Worm (Caenorhabditis elegans): Measurements from ENCODE around the gene Y57G11B.8.

Gene Y57G11B.8

DNA sequence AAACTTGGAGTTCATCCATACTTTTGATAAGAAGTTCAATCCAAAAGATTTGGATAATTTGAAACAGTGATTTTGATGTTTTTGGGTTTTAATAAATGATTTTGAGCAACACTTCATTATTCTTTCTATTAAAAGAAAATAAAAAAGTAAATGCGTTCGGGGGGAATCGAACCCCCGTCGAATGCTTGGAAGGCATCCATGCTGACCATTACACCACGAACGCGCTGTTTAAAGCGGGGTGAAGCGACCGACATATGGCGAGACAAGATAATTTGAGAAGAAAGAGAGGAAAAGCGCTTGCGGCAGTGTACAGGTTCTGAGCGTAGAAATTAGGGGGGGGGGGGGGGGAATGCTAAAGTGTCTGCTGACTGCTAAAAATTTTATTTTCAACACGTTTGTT is 2.0 kb downstream of the Y57G11B.8 start (continued):
- TF ChIP-seq lin-29 (GFP tag; IDR thresholded peaks at IDR 0.05) (no peak), zfp-3 (GFP tag; conservative IDR thresholded peaks at IDR 0.05) (0 out of 2 replicates have a peak, but pooled peaks have one; percentile 32), spr-1 (tag; optimal IDR thresholded peaks at IDR 0.05) (peak; percentile 40), hlh-11 (tag; optimal IDR thresholded peaks at IDR 0.05) (no peak), ZK546.5 (tag; optimal IDR thresholded peaks at IDR 0.05) (no peak), ceh-32 (tag; optimal IDR thresholded peaks at IDR 0.05; ENCODE audit: poor library complexity) (no peak), mdl-1 (tag; optimal IDR thresholded peaks at IDR 0.05) (no peak), duxl-1 (tag; optimal IDR thresholded peaks at IDR 0.05; ENCODE audit: poor library complexity) (no peak), gei-8 (GFP tag; optimal IDR thresholded peaks at IDR 0.05) (peak; percentile 28), unc-130 (GFP tag; optimal IDR thresholded peaks at IDR 0.05) (peak; percentile 42), mxl-2 (GFP tag; conservative IDR thresholded peaks at IDR 0.05) (no peak), zip-2 (tag; optimal IDR thresholded peaks at IDR 0.05) (peak; percentile 5), ama-1 (optimal IDR thresholded peaks at IDR 0.05) (no peak), nhr-76 (tag; optimal IDR thresholded peaks at IDR 0.05) (no peak), unc-39 (tag; optimal IDR thresholded peaks at IDR 0.05) (no peak), ZK337.2 (GFP tag; IDR thresholded peaks at IDR 0.05) (0 out of 2 replicates have a peak, but pooled peaks have one; percentile 57), lir-3 (tag; optimal IDR thresholded peaks at IDR 0.05) (peak; percentile 51), hlh-30 (tag; optimal IDR thresholded peaks at IDR 0.05; ENCODE audit: insufficient read depth) (no peak), F44E2.7 (GFP tag; IDR thresholded peaks at IDR 0.05) (no peak), F49E8.2 (tag; optimal IDR thresholded peaks at IDR 0.05; ENCODE audit: borderline replicate concordance) (peak; percentile 25), ceh-44 (GFP tag; IDR thresholded peaks at IDR 0.05) (peak; percentile 78), D1046.2 (GFP tag; IDR thresholded peaks at IDR 0.05) (no peak), fkh-10 (GFP tag; optimal IDR thresholded peaks at IDR 0.05) (no peak), ces-1 (GFP tag; optimal IDR thresholded peaks at IDR 0.05) (no peak), mdt-29 (GFP tag; IDR thresholded peaks at IDR 0.05) (peak; percentile 73), daf-16 (GFP tag; optimal IDR thresholded peaks at IDR 0.05) (peak in 1 of 2 experiments; percentile 70), daf-16 (tag; optimal IDR thresholded peaks at IDR 0.05) (no peak), zfp-2 (tag; optimal IDR thresholded peaks at IDR 0.05) (no peak), php-3 (GFP tag; IDR thresholded peaks at IDR 0.05) (no peak; the same call in 1 of the 2 replicates), hmg-1.1 (GFP tag; IDR thresholded peaks at IDR 0.05) (no peak), F26F4.8 (GFP tag; conservative IDR thresholded peaks at IDR 0.05) (no peak; the same call in 1 of the 2 replicates), saeg-2 (GFP tag; IDR thresholded peaks at IDR 0.05) (no peak), aha-1 (tag) (peak; percentile 99), dmd-8 (GFP tag; IDR thresholded peaks at IDR 0.05) (no peak)

ce11 chrIV:14574282-14574869 is 4.1 kb downstream of the Y57G11B.8 start, which contains the start of the genes Y57G11B.3 and Y57G11B.5:
Gene Y57G11B.3, minus strand, starts transcription at chrIV:14574382.
Gene Y57G11B.5, plus strand, starts transcription at chrIV:14574819.
- TF ChIP-seq ama-1 (optimal IDR thresholded peaks at IDR 0.05), result no peak
- no peak for TF ChIP-seq F10B5.3 (tag; optimal IDR thresholded peaks at IDR 0.05)
- no peak for TF ChIP-seq arid-1 (GFP tag; conservative IDR thresholded peaks at IDR 0.05)
- TF ChIP-seq mep-1 (tag; optimal IDR thresholded peaks at IDR 0.05), result no peak
- TF ChIP-seq nhr-25 (tag; optimal IDR thresholded peaks at IDR 0.05; ENCODE audit: borderline replicate concordance, insufficient read depth), result no peak

DNA sequence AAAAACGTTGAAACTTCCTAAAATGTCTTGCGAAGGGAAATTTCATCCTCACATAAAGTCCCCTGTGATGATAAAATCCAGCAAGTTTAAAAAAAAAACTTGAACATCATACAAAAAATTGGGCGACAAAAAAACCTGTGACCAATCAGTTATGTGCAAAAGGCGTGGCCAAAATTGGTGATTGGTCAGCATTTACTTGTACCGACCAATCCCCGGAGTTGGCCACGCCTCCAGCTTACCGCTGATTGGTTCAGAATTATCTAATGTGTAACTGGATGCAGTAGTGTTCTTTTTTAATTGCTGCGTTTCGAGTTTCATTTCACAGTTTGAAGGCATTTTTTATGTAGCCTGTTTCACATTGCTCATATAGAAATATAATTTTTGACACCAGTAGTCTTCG is 5.4 kb downstream of the Y57G11B.8 start:
- TF ChIP-seq jun-1 (tag; optimal IDR thresholded peaks at IDR 0.05) (no peak), dmd-9 (GFP tag; IDR thresholded peaks at IDR 0.05) (no peak), hlh-11 (tag; optimal IDR thresholded peaks at IDR 0.05) (no peak), gei-8 (GFP tag; optimal IDR thresholded peaks at IDR 0.05) (no peak), ceh-20 (GFP tag; IDR thresholded peaks at IDR 0.05) (no peak), lin-15B (tag; optimal IDR thresholded peaks at IDR 0.05) (no peak), daf-19 (GFP tag; conservative IDR thresholded peaks at IDR 0.05) (no peak), rbr-2 (tag; optimal IDR thresholded peaks at IDR 0.05) (no peak)

Measured in whole organism, L4 larva.